Fruit fly (Drosophila melanogaster): Measurements from ENCODE around the gene P5CDh2.

dm6 chr3R:21831040-21831439, 46.7 kb upstream of the P5CDh2 start:
- no peak for TF ChIP-seq Ets98B (GFP tag; IDR thresholded peaks at IDR 0.05)
- TF ChIP-seq gl (tag; optimal IDR thresholded peaks at IDR 0.05): no peak
- TF ChIP-seq CG17806 (tag; optimal IDR thresholded peaks at IDR 0.05): no peak
- peak; percentile 67 for TF ChIP-seq EcR (GFP tag; optimal IDR thresholded peaks at IDR 0.05)
- no peak for TF ChIP-seq CG10348 (GFP tag; IDR thresholded peaks at IDR 0.05)
- TF ChIP-seq CG4496 (GFP tag; IDR thresholded peaks at IDR 0.05): no peak
- no peak for TF ChIP-seq CG9948 (tag; optimal IDR thresholded peaks at IDR 0.05)
- no peak for TF ChIP-seq CG34367 (tag; optimal IDR thresholded peaks at IDR 0.05)
- TF ChIP-seq rn (GFP tag; IDR thresholded peaks at IDR 0.05): no peak
- TF ChIP-seq Pif1B (GFP tag; optimal IDR thresholded peaks at IDR 0.05): no peak
- TF ChIP-seq CG32121 (GFP tag; IDR thresholded peaks at IDR 0.05): no peak; the same call in 1 of the 2 replicates
- TF ChIP-seq Pif1A (GFP tag; optimal IDR thresholded peaks at IDR 0.05): no peak
- no peak for TF ChIP-seq CG14655 (GFP tag; optimal IDR thresholded peaks at IDR 0.05)
